Fruit fly (Drosophila melanogaster) whole organism, adult: Measurements from ENCODE around the gene CG14277.

Experiments used
- CG1620 ChIP-seq: fragments of 200-800 bp; sonication (Bioruptor generic); optimal IDR thresholded peaks from 2 replicates; lab custom pipeline; 2016; ENCODE audit warnings: missing biosample characterization, missing genetic modification characterization
- CG7045 ChIP-seq: fragments of 200-800 bp; sonication (Bioruptor generic); optimal IDR thresholded peaks from 2 replicates; lab custom pipeline; 2017; ENCODE audit warnings: missing biosample characterization, mild to moderate bottlenecking, missing genetic modification characterization
- cnc ChIP-seq, 2 experiments: fragments of >200 bp; optimal IDR thresholded peaks; 2 replicates each; lab custom pipeline; 2017

- TF ChIP-seq cnc (optimal IDR thresholded peaks at IDR 0.05; lab: Kevin White, UChicago) (no peak), CG1620 (GFP tag; lab: Kevin White, UChicago) (no peak), CG7045 (GFP tag; lab: Kevin White, UChicago) (no peak)
Measured at dm6 chr2L:8270916-8271315, 28.6 kb downstream of the CG14277 start.
